Fruit fly (Drosophila melanogaster) whole organism, embryonic: Measurements from ENCODE around the gene CG4278.

ENCODE experiments used
- CG4730 ChIP-seq: fragments of 200-800 bp; sonication (Bioruptor generic); IDR thresholded peaks from 2 replicates; pipeline ENCODE4 v1.3.6; 2022; ENCODE audit warnings: missing biosample characterization, missing genetic modification characterization
- lola ChIP-seq, 3 experiments: fragments of >200 bp in 2 of 3; fragments of 200-800 bp in 1 of 3; sonication (Bioruptor generic) in 1 of 3; optimal IDR thresholded peaks; 2 replicates each; lab custom pipeline; 2017 to 2019; ENCODE audit warnings: missing biosample characterization in 3 of 3, missing genetic modification characterization in 3 of 3, mild to moderate bottlenecking in 1 of 3, moderate library complexity in 1 of 3

DNA sequence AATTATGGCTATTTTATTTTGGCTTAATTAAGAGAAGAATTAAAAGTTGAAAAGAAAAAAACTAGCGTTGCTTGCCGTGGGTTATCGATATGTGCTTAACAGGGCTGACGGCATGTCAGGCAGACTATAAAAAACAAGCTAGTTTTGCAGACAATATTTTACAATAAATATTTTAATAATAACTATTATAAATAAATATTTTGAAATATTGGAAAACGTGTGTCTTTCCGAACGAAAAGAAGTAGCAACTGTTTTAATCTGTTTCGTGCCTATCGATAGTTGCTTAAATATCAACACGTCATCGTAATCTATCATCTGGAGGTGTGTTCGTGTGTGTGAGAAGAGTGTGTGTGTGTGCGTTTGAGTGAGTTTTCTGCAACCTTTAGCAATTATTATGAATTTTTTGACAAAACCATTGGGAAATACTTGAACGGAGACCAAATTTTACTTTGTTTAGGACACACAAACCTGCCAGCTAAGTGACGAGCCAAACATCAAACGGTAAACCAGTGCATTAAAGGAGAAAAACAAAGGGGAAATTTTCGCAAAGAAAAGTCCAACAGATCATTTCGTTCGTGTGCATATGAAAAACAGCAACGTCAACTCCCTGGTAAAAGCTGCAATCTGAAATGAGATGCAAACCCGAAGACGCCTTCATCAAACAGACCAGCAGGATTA, 19.7 kb upstream of the CG4278 start, which contains the start of the genes CG5861 and Syx5:
- peak; percentile 54; the same call in 1 of the 2 replicates for TF ChIP-seq CG4730 (GFP tag; lab: Robert Waterston, UW)
- TF ChIP-seq lola (GFP tag; optimal IDR thresholded peaks at IDR 0.05; lab: Kevin White, UChicago), result peak in 1 of 3 experiments; percentile 36
